Fruit fly (Drosophila melanogaster) whole organism, adult: ENCODE measurements around the gene CG11679.

Experiments
- CG11617 ChIP-seq: fragments of 200-800 bp; sonication (Bioruptor generic); optimal IDR thresholded peaks from 2 replicates; lab custom pipeline; 2017; ENCODE audit warnings: mild to moderate bottlenecking, missing biosample characterization, missing genetic modification reagents, missing genetic modification characterization
- CG12768 ChIP-seq: fragments of 200-800 bp; sonication (Bioruptor generic); optimal IDR thresholded peaks from 2 replicates; lab custom pipeline; 2017; ENCODE audit warnings: missing biosample characterization, missing genetic modification characterization, mild to moderate bottlenecking, moderate library complexity, missing genetic modification reagents
- CG14711 ChIP-seq: fragments of 200-800 bp; sonication (Bioruptor generic); optimal IDR thresholded peaks from 2 replicates; lab custom pipeline; 2018; ENCODE audit warnings: missing biosample characterization, mild to moderate bottlenecking, missing genetic modification characterization, moderate library complexity
- CG33017 ChIP-seq: fragments of 200-800 bp; sonication (Bioruptor generic); optimal IDR thresholded peaks from 2 replicates; lab custom pipeline; 2018; ENCODE audit warnings: missing biosample characterization, mild to moderate bottlenecking, missing genetic modification characterization, moderate library complexity
- CG5204 ChIP-seq: fragments of 200-800 bp; sonication (Bioruptor generic); optimal IDR thresholded peaks from 2 replicates; lab custom pipeline; 2016; ENCODE audit warnings: missing biosample characterization, missing genetic modification characterization
- CG7045 ChIP-seq: fragments of 200-800 bp; sonication (Bioruptor generic); optimal IDR thresholded peaks from 2 replicates; lab custom pipeline; 2017; ENCODE audit warnings: missing biosample characterization, mild to moderate bottlenecking, missing genetic modification characterization
- bab1 ChIP-seq: fragments of 200-800 bp; sonication (Bioruptor generic); optimal IDR thresholded peaks from 3 replicates; lab custom pipeline; 2019; ENCODE audit warnings: missing biosample characterization, mild to moderate bottlenecking, missing genetic modification characterization, moderate library complexity
- kay ChIP-seq: fragments of 200-800 bp; sonication (Bioruptor generic); peaks from one replicate; lab custom pipeline; 2016; ENCODE audit warnings: missing biosample characterization, missing genetic modification characterization, borderline replicate concordance
- toe ChIP-seq: fragments of 200-800 bp; sonication (Bioruptor generic); optimal IDR thresholded peaks from 2 replicates; lab custom pipeline; 2016; ENCODE audit warnings: missing biosample characterization, missing genetic modification characterization

DNA sequence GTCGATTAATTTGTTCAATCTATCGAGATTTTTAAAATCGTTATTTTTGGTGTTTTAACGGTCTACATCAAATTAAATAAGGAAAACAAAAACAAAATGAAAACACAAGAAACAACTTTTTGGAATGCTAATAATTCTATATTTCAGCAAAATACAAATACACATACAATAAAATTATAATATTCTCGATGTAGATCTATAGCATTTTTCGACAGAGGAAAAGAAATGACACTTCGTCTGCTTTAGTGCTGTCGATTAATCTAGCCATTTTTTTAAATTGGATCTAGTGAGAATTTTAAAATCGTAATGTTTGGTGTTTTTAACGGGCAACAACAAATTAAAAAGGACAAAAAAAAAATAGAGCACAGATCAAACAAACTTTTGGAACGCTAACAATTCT, 1.6 kb downstream of the CG11679 start, which contains the start of gene Arp6:
- TF ChIP-seq kay (GFP tag; lab: Kevin White, UChicago) (no peak), CG12768 (GFP tag; lab: Kevin White, UChicago) (no peak), CG11617 (GFP tag; lab: Kevin White, UChicago) (no peak), toe (no peak), CG7045 (no peak), CG5204 (no peak), CG33017 (tag; lab: Kevin White, UChicago) (no peak), bab1 (no peak), CG14711 (tag; lab: Kevin White, UChicago) (no peak)
